Fruit fly (Drosophila melanogaster) whole organism, embryonic: ENCODE data around the gene CG43249.

Source experiments
- CG7928 ChIP-seq: fragments of 200-800 bp; sonication (Bioruptor generic); optimal IDR thresholded peaks from 2 replicates; lab custom pipeline; 2017; ENCODE audit warnings: missing biosample characterization, mild to moderate bottlenecking, missing genetic modification characterization
- Camta ChIP-seq: fragments of 200-800 bp; sonication (Bioruptor generic); optimal IDR thresholded peaks from 2 replicates; lab custom pipeline; 2016; ENCODE audit warnings: missing biosample characterization, missing genetic modification characterization
- usp ChIP-seq: fragments of >200 bp; optimal IDR thresholded peaks from 2 replicates; lab custom pipeline; 2017; ENCODE audit warnings: missing biosample characterization, missing genetic modification characterization

DNA sequence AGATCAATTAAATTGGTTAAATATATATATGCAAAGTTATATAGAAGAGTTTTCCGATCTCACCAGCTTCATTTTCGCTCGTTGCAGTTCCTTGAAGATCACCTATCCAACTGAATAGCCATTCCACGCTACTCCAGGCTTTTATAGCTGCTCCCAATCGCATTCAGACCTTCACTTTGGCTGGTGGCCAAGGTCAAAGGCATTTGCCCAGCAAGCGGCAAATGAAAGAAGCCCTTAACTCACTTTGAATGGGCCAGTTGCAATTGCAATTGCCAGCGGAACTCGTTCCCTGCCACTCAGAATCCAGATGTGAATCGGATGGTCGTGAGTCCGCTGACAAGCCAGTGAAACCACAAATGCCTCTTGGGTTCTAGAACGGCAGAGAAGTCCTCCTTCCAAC, 42.6 kb upstream of the CG43249 start, which contains the start of gene CG34247:
- TF ChIP-seq CG7928 (GFP tag; lab: Kevin White, UChicago) (no peak), usp (GFP tag; lab: Kevin White, UChicago) (no peak), Camta (no peak)
